Fruit fly (Drosophila melanogaster) whole organism: ENCODE measurements around the gene CG34288.

ENCODE experiments used
- CG8478 ChIP-seq: fragments of >200 bp; optimal IDR thresholded peaks from 2 replicates; lab custom pipeline; 2018; ENCODE audit warnings: inconsistent platforms
- Dll ChIP-seq: fragments of >200 bp; optimal IDR thresholded peaks from 2 replicates; lab custom pipeline; 2017
- EcR ChIP-seq, 2 experiments: fragments of >200 bp; optimal IDR thresholded peaks; 2 replicates each; lab custom pipeline; 2017; ENCODE audit warnings: missing biosample characterization in 2 of 2, missing genetic modification characterization in 2 of 2, missing genetic modification reagents in 2 of 2
- pan ChIP-seq: fragments of >200 bp; optimal IDR thresholded peaks from 2 replicates; lab custom pipeline; 2017
- psq ChIP-seq: fragments of >200 bp; optimal IDR thresholded peaks from 2 replicates; lab custom pipeline; 2017
- usp ChIP-seq: fragments of >200 bp; optimal IDR thresholded peaks from 2 replicates; lab custom pipeline; 2017; ENCODE audit warnings: missing biosample characterization, missing genetic modification characterization, mixed read lengths

The CG34288 gene

DNA sequence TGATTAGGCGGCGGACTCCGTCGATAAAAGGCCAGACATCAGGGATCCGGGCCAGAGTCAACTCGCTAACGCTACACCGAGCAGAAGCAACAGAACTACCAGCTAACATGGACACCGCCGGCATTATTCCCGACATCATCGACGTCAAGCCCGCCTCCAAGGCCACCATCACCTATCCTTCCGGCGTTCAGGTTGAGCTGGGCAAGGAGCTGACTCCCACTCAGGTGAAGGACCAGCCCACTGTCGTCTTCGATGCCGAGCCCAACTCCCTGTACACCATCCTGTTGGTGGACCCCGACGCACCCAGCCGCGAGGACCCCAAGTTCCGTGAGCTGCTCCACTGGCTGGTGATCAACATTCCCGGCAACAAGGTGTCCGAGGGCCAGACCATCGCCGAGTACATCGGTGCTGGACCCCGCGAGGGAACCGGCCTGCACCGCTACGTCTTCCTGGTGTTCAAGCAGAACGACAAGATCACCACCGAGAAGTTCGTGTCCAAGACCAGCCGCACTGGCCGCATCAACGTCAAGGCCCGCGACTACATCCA, 19.0 kb upstream of the CG34288 start, which contains the start of gene Pebp1:
Pebp1 (plus strand) TSS at position 51 of the 547 bp plus-strand sequence.
- TF ChIP-seq psq = no peak

DNA sequence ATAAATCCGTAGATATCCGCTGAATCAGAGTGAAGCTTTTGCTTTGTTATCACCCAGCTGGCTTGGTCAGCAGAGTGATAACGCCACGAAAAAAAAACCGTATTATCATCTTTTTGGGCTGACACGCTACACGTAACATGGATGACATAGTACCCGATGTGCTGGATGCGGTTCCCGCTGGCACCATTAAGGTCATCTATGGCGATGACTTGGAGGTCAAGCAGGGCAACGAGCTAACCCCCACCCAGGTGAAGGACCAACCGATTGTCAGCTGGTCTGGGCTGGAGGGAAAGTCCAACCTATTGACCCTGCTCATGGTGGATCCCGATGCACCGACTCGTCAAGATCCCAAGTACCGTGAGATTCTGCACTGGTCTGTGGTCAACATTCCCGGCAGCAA, 18.1 kb upstream of the CG34288 start:
- TF ChIP-seq usp (GFP tag; lab: Kevin White, UChicago) (no peak), Dll (lab: Kevin White, UChicago) (no peak), pan (no peak), psq (no peak), EcR (GFP tag; optimal IDR thresholded peaks at IDR 0.05; lab: Kevin White, UChicago) (no peak), CG8478 (lab: Kevin White, UChicago) (no peak)

dm6 chr3R:22464611-22465113, 17.6 kb upstream of the CG34288 start, which contains the start of gene CG7054:
CG7054 (plus strand) TSS chr3R:22464985.
- TF ChIP-seq EcR (GFP tag; optimal IDR thresholded peaks at IDR 0.05; lab: Kevin White, UChicago) = no peak
- no peak for TF ChIP-seq usp (GFP tag; lab: Kevin White, UChicago)
- TF ChIP-seq CG8478 (lab: Kevin White, UChicago) = no peak
- no peak for TF ChIP-seq pan
- no peak for TF ChIP-seq Dll (lab: Kevin White, UChicago)
- TF ChIP-seq psq = no peak

DNA sequence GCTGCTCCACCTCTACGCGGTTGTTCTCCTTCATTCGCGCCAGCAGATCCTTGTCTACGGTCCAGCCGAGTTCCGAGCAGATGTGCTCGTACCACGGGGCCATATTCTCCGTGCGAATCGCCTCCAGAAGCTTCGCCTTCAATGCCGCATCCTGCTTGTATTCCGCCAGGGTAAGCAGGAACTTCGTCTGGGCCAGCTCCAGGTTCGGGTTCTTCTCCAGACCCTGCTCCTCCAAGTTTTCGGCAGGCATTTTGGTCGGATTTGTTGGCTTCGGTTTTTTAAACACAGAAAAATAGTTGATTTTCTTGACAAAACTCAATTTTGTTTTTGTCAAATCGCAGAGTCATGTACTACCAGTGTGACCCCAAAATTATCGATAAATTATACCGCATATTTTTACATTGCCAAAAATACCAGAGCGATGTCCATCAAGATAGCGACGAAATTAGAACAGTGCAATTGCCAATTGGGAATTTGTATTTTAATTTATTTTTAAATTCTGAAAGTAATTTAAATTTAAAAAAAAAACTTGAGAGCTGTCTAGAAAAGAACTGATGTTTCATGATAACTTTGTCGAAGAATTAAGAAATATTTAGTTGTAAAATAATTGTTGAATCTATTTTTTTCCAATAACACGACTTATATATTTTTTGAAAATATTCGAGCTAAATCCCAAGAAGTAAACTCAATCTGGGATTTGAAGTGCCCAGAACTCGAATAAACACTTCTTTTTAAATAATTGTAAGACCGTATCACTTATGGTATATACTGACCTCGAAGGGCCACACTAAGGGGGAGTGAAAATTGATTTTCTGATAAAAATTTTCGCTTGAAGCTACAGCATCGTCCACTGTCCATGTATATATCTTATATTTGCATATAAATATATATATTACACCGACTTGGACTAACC, 14.9 kb upstream of the CG34288 start, which contains the start of the genes Rpn7 and AP-2mu:
Rpn7 (minus strand) TSS at position 382 of the 913 bp plus-strand sequence.
AP-2mu (plus strand) TSS at position 783 of the 913 bp plus-strand sequence.
- no peak for TF ChIP-seq pan
- TF ChIP-seq Dll (lab: Kevin White, UChicago) = no peak
- no peak for TF ChIP-seq CG8478 (lab: Kevin White, UChicago)
- no peak for TF ChIP-seq psq
- TF ChIP-seq usp (GFP tag; lab: Kevin White, UChicago) = no peak

DNA sequence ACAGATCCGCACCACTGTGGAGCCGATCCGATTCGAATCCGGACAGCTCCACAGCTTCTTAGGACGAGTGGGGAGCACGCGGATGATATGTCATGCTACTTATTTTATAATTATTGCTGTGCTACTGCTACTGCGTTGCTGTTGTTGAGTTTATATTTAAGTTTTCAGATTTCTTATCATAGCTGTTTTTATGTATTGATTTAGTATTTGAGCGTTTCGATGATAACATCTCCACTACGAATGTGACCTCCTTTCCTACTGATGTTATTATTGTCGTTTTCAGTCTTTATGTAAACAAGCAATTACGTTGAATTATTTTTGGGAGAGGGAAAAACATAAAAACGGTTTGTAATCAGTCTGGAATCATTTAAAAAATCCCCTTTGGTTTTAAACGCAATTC, 8.9 kb upstream of the CG34288 start:
- no peak for TF ChIP-seq pan
- TF ChIP-seq usp (GFP tag; lab: Kevin White, UChicago) = no peak
- TF ChIP-seq Dll (lab: Kevin White, UChicago) = no peak
- TF ChIP-seq psq = no peak
- no peak for TF ChIP-seq EcR (GFP tag; optimal IDR thresholded peaks at IDR 0.05; lab: Kevin White, UChicago)
- TF ChIP-seq CG8478 (lab: Kevin White, UChicago) = no peak

- TF ChIP-seq psq (no peak), EcR (GFP tag; optimal IDR thresholded peaks at IDR 0.05; lab: Kevin White, UChicago) (no peak), Dll (lab: Kevin White, UChicago) (no peak), CG8478 (lab: Kevin White, UChicago) (no peak), pan (no peak), usp (GFP tag; lab: Kevin White, UChicago) (no peak)
Measured at dm6 chr3R:22455335-22455985, 8.4 kb upstream of the CG34288 start.

dm6 chr3R:22454397-22455334, 7.6 kb upstream of the CG34288 start:
- TF ChIP-seq CG8478 (lab: Kevin White, UChicago) (no peak), EcR (GFP tag; optimal IDR thresholded peaks at IDR 0.05; lab: Kevin White, UChicago) (no peak), usp (GFP tag; lab: Kevin White, UChicago) (no peak), pan (no peak), psq (no peak), Dll (lab: Kevin White, UChicago) (no peak)

- TF ChIP-seq pan = no peak
- TF ChIP-seq Dll (lab: Kevin White, UChicago) = no peak
- TF ChIP-seq EcR (GFP tag; optimal IDR thresholded peaks at IDR 0.05; lab: Kevin White, UChicago) = no peak
- no peak for TF ChIP-seq psq
- TF ChIP-seq CG8478 (lab: Kevin White, UChicago) = no peak
- no peak for TF ChIP-seq usp (GFP tag; lab: Kevin White, UChicago)
Measured at dm6 chr3R:22449871-22450424, 2.9 kb upstream of the CG34288 start.

- TF ChIP-seq psq (peak; percentile 61), usp (GFP tag; lab: Kevin White, UChicago) (no peak)
Measured at dm6 chr3R:22447874-22448254, 801 bp upstream of the CG34288 start, which contains the start of gene CG34376. CG34376 (plus strand) TSS chr3R:22448099.

dm6 chr3R:22446493-22446892, 570 bp downstream of the CG34288 start, which contains the start of gene CG12499:
CG12499 (minus strand) TSS chr3R:22446587.
- TF ChIP-seq usp (GFP tag; lab: Kevin White, UChicago) = no peak

dm6 chr3R:22438301-22438700, 8.8 kb downstream of the CG34288 start:
- no peak for TF ChIP-seq pan
- no peak for TF ChIP-seq EcR (GFP tag; optimal IDR thresholded peaks at IDR 0.05; lab: Kevin White, UChicago)
- no peak for TF ChIP-seq usp (GFP tag; lab: Kevin White, UChicago)
